Worm (Caenorhabditis elegans): ENCODE measurements around the gene Y42H9AR.5.

DNA sequence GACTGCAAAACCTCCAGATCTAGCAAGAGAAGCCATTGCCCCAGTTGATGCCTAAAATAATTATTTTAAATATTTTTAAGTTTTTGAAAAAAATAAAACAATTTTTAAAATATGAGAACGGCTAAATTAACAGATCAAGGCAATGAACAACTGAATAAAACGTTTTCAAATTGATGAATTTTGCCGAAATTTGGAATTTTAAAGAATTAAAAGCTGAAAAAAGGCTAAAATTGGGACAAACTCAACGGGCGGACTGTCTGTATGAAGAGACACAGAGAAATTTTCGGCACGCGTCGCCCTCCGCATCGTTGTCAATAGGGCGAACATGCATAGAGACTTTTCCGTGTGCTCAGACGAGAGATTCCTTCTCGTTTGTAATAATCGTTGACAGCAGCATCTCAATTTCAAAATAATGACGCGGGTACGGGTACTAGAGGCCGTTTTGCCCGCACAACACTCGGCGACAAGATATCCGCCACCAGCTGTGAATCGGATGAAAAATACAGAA, 33.7 kb downstream of the Y42H9AR.5 start, which contains the start of the genes isp-1 and islo-1:
- TF ChIP-seq flt-1 (GFP tag; IDR thresholded peaks at IDR 0.05) (no peak), cog-1 (tag; optimal IDR thresholded peaks at IDR 0.05) (no peak), ztf-29 (GFP tag; IDR thresholded peaks at IDR 0.05) (no peak), tab-1 (GFP tag; IDR thresholded peaks at IDR 0.05) (0 out of 2 replicates have a peak, but pooled peaks have one; percentile 16), T22C8.4 (GFP tag; IDR thresholded peaks at IDR 0.05) (no peak), ref-1 (GFP tag; conservative IDR thresholded peaks at IDR 0.05) (no peak)
